Worm (Caenorhabditis elegans): ENCODE data around the gene Y62F5A.12.

- TF ChIP-seq tab-1 (GFP tag; IDR thresholded peaks at IDR 0.05): no peak
- no peak for TF ChIP-seq ztf-29 (GFP tag; IDR thresholded peaks at IDR 0.05)
- no peak for TF ChIP-seq cog-1 (tag; optimal IDR thresholded peaks at IDR 0.05)
- TF ChIP-seq flt-1 (GFP tag; IDR thresholded peaks at IDR 0.05): no peak
- TF ChIP-seq T22C8.4 (GFP tag; IDR thresholded peaks at IDR 0.05): no peak
Observed at ce11 chrII:11510373-11510772, 23.9 kb downstream of the Y62F5A.12 start, which contains the start of gene npr-41.
